Fruit fly (Drosophila melanogaster) whole organism, adult: ENCODE data around the gene Ppt2.

ENCODE experiments used
- CG7045 ChIP-seq: fragments of 200-800 bp; sonication (Bioruptor generic); optimal IDR thresholded peaks from 2 replicates; lab custom pipeline; 2017; ENCODE audit warnings: missing biosample characterization, mild to moderate bottlenecking, missing genetic modification characterization
- Clk ChIP-seq: fragments of 200-800 bp; sonication (Bioruptor generic); optimal IDR thresholded peaks from 2 replicates; lab custom pipeline; 2017; ENCODE audit warnings: missing biosample characterization, missing genetic modification characterization
- bab1 ChIP-seq: fragments of 200-800 bp; sonication (Bioruptor generic); optimal IDR thresholded peaks from 3 replicates; lab custom pipeline; 2019; ENCODE audit warnings: missing biosample characterization, mild to moderate bottlenecking, missing genetic modification characterization, moderate library complexity
- cnc ChIP-seq, 2 experiments: fragments of >200 bp; optimal IDR thresholded peaks; 2 replicates each; lab custom pipeline; 2017
- kay ChIP-seq: fragments of 200-800 bp; sonication (Bioruptor generic); peaks from one replicate; lab custom pipeline; 2016; ENCODE audit warnings: missing biosample characterization, missing genetic modification characterization, borderline replicate concordance
- ovo ChIP-seq: fragments of 200-800 bp; sonication (Bioruptor generic); optimal IDR thresholded peaks from 2 replicates; lab custom pipeline; 2016; ENCODE audit warnings: missing biosample characterization, missing genetic modification characterization

DNA sequence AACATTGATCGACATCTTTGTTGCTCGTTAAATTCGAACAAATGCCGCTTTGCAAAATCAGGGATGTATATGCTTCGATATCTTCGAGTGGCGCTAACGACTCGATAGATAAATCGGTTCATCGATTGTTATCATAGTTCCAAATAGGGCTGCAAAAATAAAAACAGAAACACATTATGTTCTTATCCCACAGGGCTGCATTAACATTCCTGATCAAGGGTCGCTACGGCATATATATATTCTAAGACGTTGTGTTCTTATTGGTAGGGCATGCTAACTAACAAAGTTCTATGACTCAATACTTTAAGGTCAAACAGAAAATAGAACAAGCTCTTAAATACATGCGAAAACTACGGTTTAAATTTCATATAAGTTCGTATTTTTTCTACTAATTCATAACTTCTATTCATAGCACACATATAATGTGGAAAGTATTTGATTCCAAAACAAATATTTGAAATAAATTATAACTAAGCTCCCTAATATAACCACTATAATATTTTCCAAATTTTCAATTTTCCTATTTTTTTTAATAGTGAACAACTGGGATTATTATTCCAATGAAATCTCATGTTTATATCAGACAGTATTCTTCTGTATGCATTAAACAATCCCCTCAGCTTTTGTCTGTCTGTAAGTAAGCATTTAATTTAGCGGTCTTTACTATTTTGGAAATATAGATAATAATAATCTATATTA lies 11.0 kb upstream of the Ppt2 start, which contains the start of gene cmet:
- TF ChIP-seq CG7045, result peak; percentile 16
- peak; percentile 21 for TF ChIP-seq kay
- TF ChIP-seq bab1 (GFP tag; lab: Kevin White, UChicago), result peak; percentile 33
- TF ChIP-seq ovo (GFP tag; lab: Kevin White, UChicago), result no peak
- TF ChIP-seq Clk (GFP tag; lab: Kevin White, UChicago), result no peak
- TF ChIP-seq cnc (optimal IDR thresholded peaks at IDR 0.05; lab: Kevin White, UChicago), result no peak
